Worm (Caenorhabditis elegans) whole organism, L4/young adult: ENCODE data around the gene irk-1.

ENCODE experiments used
- W03F9.2 ChIP-seq: fragments of 150-350 bp; optimal IDR thresholded peaks from 2 replicates; lab custom pipeline; 2014; ENCODE audit warnings: missing biosample characterization, missing genetic modification characterization
- dao-5 ChIP-seq: sonication (generic microtip); optimal IDR thresholded peaks from 2 replicates; lab custom pipeline; 2016; ENCODE audit warnings: missing genotype, missing genetic modification characterization, moderate library complexity, missing compliant biosample characterization
- him-1 ChIP-seq: sonication (generic microtip); optimal IDR thresholded peaks from 2 replicates; lab custom pipeline; 2016; ENCODE audit warnings: missing genotype, missing genetic modification reagents, missing genetic modification characterization, missing compliant biosample characterization

ce11 chrX:6741532-6741931 lies 36.4 kb downstream of the irk-1 start:
- TF ChIP-seq W03F9.2 (tag; lab: Kevin White, UChicago), result peak; percentile 1
- no peak for TF ChIP-seq him-1
- TF ChIP-seq dao-5 (tag; lab: Kevin White, UChicago), result no peak
